Worm (Caenorhabditis elegans) whole organism, young adult: Measurements from ENCODE around the gene F55G11.10.

ENCODE experiments used
- B0035.1 ChIP-seq: sonication (generic microtip); optimal IDR thresholded peaks from 2 replicates; lab custom pipeline; 2016; ENCODE audit warnings: missing genetic modification characterization, mild to moderate bottlenecking, missing compliant biosample characterization, missing genotype, missing genetic modification reagents
- F49E8.2 ChIP-seq: sonication (generic microtip); optimal IDR thresholded peaks from 3 replicates; lab custom pipeline; 2017; ENCODE audit warnings: missing genetic modification characterization, mild to moderate bottlenecking, missing compliant biosample characterization, antibody characterized with exemption, moderate library complexity; ENCODE audit not compliant: insufficient read depth
- Y53F4B.3 ChIP-seq: fragments of 200-800 bp; sonication (Bioruptor generic); IDR thresholded peaks from 2 replicates; pipeline ENCODE4 v1.3.6; 2022; ENCODE audit warnings: missing genetic modification reagents, missing genetic modification characterization, missing compliant biosample characterization
- Y67H2A.10 ChIP-seq: fragments of 200-800 bp; sonication (Bioruptor generic); conservative IDR thresholded peaks from 2 replicates; pipeline ENCODE4 v1.3.6; 2022; ENCODE audit warnings: missing genetic modification reagents, missing genetic modification characterization, missing compliant biosample characterization
- akir-1 ChIP-seq: fragments of 200-800 bp; sonication (Bioruptor generic); optimal IDR thresholded peaks from 2 replicates; lab custom pipeline; 2018; ENCODE audit warnings: mild to moderate bottlenecking, missing genetic modification characterization, moderate library complexity, missing compliant biosample characterization
- ama-1 ChIP-seq, 3 experiments: fragments of 150-350 bp in 1 of 3; sonication (generic microtip) in 2 of 3; optimal IDR thresholded peaks; 2 replicates each; lab custom pipeline; 2014 to 2018; ENCODE audit warnings: missing biosample characterization in 2 of 3, missing genetic modification characterization in 2 of 3, missing genetic modification reagents in 2 of 3
- ets-4 ChIP-seq: fragments of 200-800 bp; sonication (Bioruptor generic); optimal IDR thresholded peaks from 2 replicates; lab custom pipeline; 2018; ENCODE audit warnings: mild to moderate bottlenecking, missing genetic modification characterization, missing compliant biosample characterization
- let-526 ChIP-seq: fragments of 200-800 bp; sonication (Bioruptor generic); IDR thresholded peaks from 2 replicates; pipeline ENCODE4 v1.3.6; 2022; ENCODE audit warnings: missing genetic modification reagents, missing genetic modification characterization, missing compliant biosample characterization
- let-607 ChIP-seq, 2 experiments: fragments of 200-800 bp in 1 of 2; sonication (Bioruptor generic) in 1 of 2; sonication (generic microtip) in 1 of 2; optimal IDR thresholded peaks; 2 replicates each; lab custom pipeline; 2016 to 2018; ENCODE audit warnings: mild to moderate bottlenecking in 2 of 2, missing compliant biosample characterization in 2 of 2, missing genetic modification characterization in 2 of 2, moderate library complexity in 2 of 2, missing genotype in 1 of 2
- madf-6 ChIP-seq: fragments of 200-800 bp; sonication (Bioruptor generic); IDR thresholded peaks from 2 replicates; pipeline ENCODE4 v1.3.6; 2022; ENCODE audit warnings: missing genetic modification reagents, missing genetic modification characterization, missing compliant biosample characterization
- sea-2 ChIP-seq: fragments of 200-800 bp; sonication (Bioruptor generic); IDR thresholded peaks from 2 replicates; pipeline ENCODE4 v1.3.6; 2022; ENCODE audit warnings: missing genetic modification characterization, missing compliant biosample characterization
- snpc-4 ChIP-seq, 5 experiments: fragments of 150-350 bp in 1 of 5; sonication (generic microtip) in 4 of 5; optimal IDR thresholded peaks; 2 replicates each; lab custom pipeline; 2014 to 2018; ENCODE audit warnings: missing genetic modification characterization in 5 of 5, missing biosample characterization in 3 of 5, antibody characterized with exemption in 2 of 5, mild to moderate bottlenecking in 2 of 5, missing compliant biosample characterization in 2 of 5, missing genotype in 2 of 5, moderate library complexity in 2 of 5, missing genetic modification reagents in 1 of 5
- unc-130 ChIP-seq: sonication (generic microtip); optimal IDR thresholded peaks from 2 replicates; lab custom pipeline; 2016; ENCODE audit warnings: missing genetic modification reagents, missing genetic modification characterization, missing compliant biosample characterization
- unc-62 ChIP-seq: fragments of 150-350 bp; optimal IDR thresholded peaks from 2 replicates; lab custom pipeline; 2014; ENCODE audit warnings: missing biosample characterization, missing genetic modification reagents, missing genetic modification characterization

DNA sequence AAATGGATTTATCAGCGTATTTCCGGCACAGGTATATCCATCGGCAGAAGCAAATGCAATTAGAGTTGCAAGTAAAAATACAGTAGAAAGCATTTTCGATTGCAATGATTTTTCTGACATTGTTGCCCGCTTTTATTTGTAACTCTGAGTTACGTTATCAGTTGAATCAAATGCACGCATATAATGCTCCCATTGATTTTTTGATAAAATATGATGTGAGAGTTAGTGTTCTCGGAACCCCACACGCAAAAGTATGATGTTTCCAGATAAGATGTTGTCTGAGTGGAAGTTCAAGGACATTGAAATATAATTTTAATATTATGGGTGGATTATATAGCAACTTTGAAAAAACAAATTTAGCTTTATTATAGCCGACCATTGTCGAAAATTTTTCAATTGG lies 36.6 kb upstream of the F55G11.10 start, which contains the start of gene K08D8.5:
- TF ChIP-seq madf-6 = no peak
- no peak for TF ChIP-seq unc-62
- TF ChIP-seq B0035.1 (tag; lab: Kevin White, UChicago) = no peak
- TF ChIP-seq snpc-4 (GFP tag; optimal IDR thresholded peaks at IDR 0.05; lab: Kevin White, UChicago) = no peak
- no peak for TF ChIP-seq snpc-4 (tag; optimal IDR thresholded peaks at IDR 0.05; lab: Kevin White, UChicago)
- TF ChIP-seq ets-4 (GFP tag; lab: Kevin White, UChicago) = no peak
- no peak for TF ChIP-seq Y53F4B.3 (GFP tag; lab: Robert Waterston, UW)
- TF ChIP-seq ama-1 (optimal IDR thresholded peaks at IDR 0.05; lab: Kevin White, UChicago) = no peak
- no peak for TF ChIP-seq ama-1 (GFP tag; optimal IDR thresholded peaks at IDR 0.05; lab: Kevin White, UChicago)
- no peak for TF ChIP-seq unc-130
- TF ChIP-seq let-526 (GFP tag; lab: Robert Waterston, UW) = no peak
- no peak for TF ChIP-seq Y67H2A.10 (GFP tag; lab: Robert Waterston, UW)
- TF ChIP-seq sea-2 (GFP tag; lab: Robert Waterston, UW) = no peak
- TF ChIP-seq akir-1 = no peak
- no peak for TF ChIP-seq F49E8.2
- TF ChIP-seq let-607 (tag; optimal IDR thresholded peaks at IDR 0.05; lab: Kevin White, UChicago) = no peak
